Fruit fly (Drosophila melanogaster): Measurements from ENCODE around the gene ERp44.

The ERp44 gene

DNA sequence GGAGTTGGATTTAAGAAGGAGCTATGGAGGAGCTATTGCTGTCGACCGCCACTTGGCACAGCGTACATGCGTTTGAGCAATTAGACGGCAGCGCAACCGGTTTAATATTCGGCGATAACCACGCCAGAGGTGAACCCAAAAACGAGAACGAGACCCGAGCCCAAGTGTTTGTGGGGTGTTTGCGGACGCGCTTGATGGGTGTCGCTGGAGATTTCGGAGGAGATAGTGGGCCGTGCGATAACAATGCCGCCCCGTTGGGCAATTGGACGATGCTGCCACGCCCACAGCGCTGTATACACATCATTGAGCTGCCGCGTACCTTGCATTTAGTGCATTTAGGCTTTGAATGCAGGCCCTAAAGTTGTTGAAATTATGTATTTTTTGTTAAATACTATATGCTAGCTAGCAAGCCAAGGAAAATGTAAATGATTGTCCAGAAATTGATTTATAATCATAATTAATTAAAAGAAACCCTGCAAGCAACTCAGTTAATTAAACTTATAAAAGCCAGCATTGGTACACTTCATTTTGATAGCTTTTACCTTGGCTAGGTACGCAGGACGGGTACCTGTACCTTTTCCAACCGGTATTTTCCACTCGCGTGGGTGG, 10.9 kb upstream of the ERp44 start, which contains the start of gene Had1 (continued):
- TF ChIP-seq CG34376 (GFP tag; optimal IDR thresholded peaks at IDR 0.05) (peak; percentile 81), Opbp (GFP tag; IDR thresholded peaks at IDR 0.05; ENCODE audit: partially characterized antibody) (0 out of 3 replicates have a peak, but pooled peaks have one; percentile 5), HLH4C (GFP tag; IDR thresholded peaks at IDR 0.05; ENCODE audit: partially characterized antibody) (0 out of 3 replicates have a peak, but pooled peaks have one; percentile 34), Usf (GFP tag; optimal IDR thresholded peaks at IDR 0.05) (no peak), sug (tag; optimal IDR thresholded peaks at IDR 0.05) (peak; percentile 85), Rfx (GFP tag; IDR thresholded peaks at IDR 0.05) (peak; percentile 43; the same call in 1 of the 2 replicates), CG17912 (GFP tag; optimal IDR thresholded peaks at IDR 0.05) (no peak), Hr78 (GFP tag; optimal IDR thresholded peaks at IDR 0.05) (peak in 1 of 2 experiments; percentile 75), CG10543 (GFP tag; optimal IDR thresholded peaks at IDR 0.05) (peak; percentile 71), Deaf1 (tag; optimal IDR thresholded peaks at IDR 0.05) (peak; percentile 71), grau (tag; optimal IDR thresholded peaks at IDR 0.05) (no peak), exex (tag; optimal IDR thresholded peaks at IDR 0.05) (peak; percentile 77), row (GFP tag; IDR thresholded peaks at IDR 0.05) (peak; percentile 34; the same call in 2 of the 3 replicates)

dm6 chrX:16303636-16304035, 6.1 kb upstream of the ERp44 start, which contains the start of gene CG3679:
Gene CG3679 (plus strand): TSS chrX:16303870.
- no peak for TF ChIP-seq Vsx1 (GFP tag; optimal IDR thresholded peaks at IDR 0.05)
- no peak for TF ChIP-seq CG3847 (GFP tag; IDR thresholded peaks at IDR 0.05)
- TF ChIP-seq HLH4C (GFP tag; IDR thresholded peaks at IDR 0.05; ENCODE audit: partially characterized antibody): peak; percentile 78
- no peak for TF ChIP-seq CG31224 (GFP tag; IDR thresholded peaks at IDR 0.05)
- no peak for TF ChIP-seq gcm2 (GFP tag; optimal IDR thresholded peaks at IDR 0.05)
- peak; percentile 31 for TF ChIP-seq trem (tag; optimal IDR thresholded peaks at IDR 0.05)
- TF ChIP-seq z (GFP tag; IDR thresholded peaks at IDR 0.05): no peak
- peak; percentile 58; the same call in 2 of the 3 replicates for TF ChIP-seq Doc3 (GFP tag; IDR thresholded peaks at IDR 0.05; ENCODE audit: partially characterized antibody)
- TF ChIP-seq CG34422 (GFP tag; IDR thresholded peaks at IDR 0.05): no peak
- 0 out of 4 replicates have a peak, but pooled peaks have one; percentile 39 for TF ChIP-seq chinmo (GFP tag; IDR thresholded peaks at IDR 0.05; ENCODE audit: partially characterized antibody)
- TF ChIP-seq Xrp1 (GFP tag; IDR thresholded peaks at IDR 0.05): 0 out of 2 replicates have a peak, but pooled peaks have one; percentile 10
- peak; percentile 60 for TF ChIP-seq row (GFP tag; IDR thresholded peaks at IDR 0.05)
- TF ChIP-seq Trl (optimal IDR thresholded peaks at IDR 0.05): no peak
- TF ChIP-seq Trl (GFP tag; optimal IDR thresholded peaks at IDR 0.05): no peak
- TF ChIP-seq CG10565 (GFP tag; optimal IDR thresholded peaks at IDR 0.05): no peak
- TF ChIP-seq CG17802 (tag; optimal IDR thresholded peaks at IDR 0.05): peak; percentile 34
- peak; percentile 38 for TF ChIP-seq pzg (GFP tag; optimal IDR thresholded peaks at IDR 0.05)
- 0 out of 2 replicates have a peak, but pooled peaks have one; percentile 31 for TF ChIP-seq CG1024 (GFP tag; IDR thresholded peaks at IDR 0.05)
- TF ChIP-seq B-H2 (GFP tag; optimal IDR thresholded peaks at IDR 0.05): no peak
- TF ChIP-seq CG10366 (GFP tag; IDR thresholded peaks at IDR 0.05): no peak
- no peak for TF ChIP-seq Meics (GFP tag; optimal IDR thresholded peaks at IDR 0.05)
- no peak for TF ChIP-seq Dip3 (GFP tag; optimal IDR thresholded peaks at IDR 0.05)
- no peak for TF ChIP-seq Blimp-1 (GFP tag; optimal IDR thresholded peaks at IDR 0.05)
- no peak for TF ChIP-seq disco-r (GFP tag; optimal IDR thresholded peaks at IDR 0.05)
- TF ChIP-seq ato (GFP tag; IDR thresholded peaks at IDR 0.05; ENCODE audit: partially characterized antibody): no peak
- TF ChIP-seq nerfin-2 (GFP tag; IDR thresholded peaks at IDR 0.05; ENCODE audit: partially characterized antibody): peak; percentile 69
- no peak for TF ChIP-seq vfl (GFP tag; optimal IDR thresholded peaks at IDR 0.05)
- peak; percentile 25 for TF ChIP-seq cg (GFP tag; optimal IDR thresholded peaks at IDR 0.05)
- TF ChIP-seq CG2116 (GFP tag; optimal IDR thresholded peaks at IDR 0.05): peak; percentile 75
- peak; percentile 68 for TF ChIP-seq Dll (GFP tag; IDR thresholded peaks at IDR 0.05; ENCODE audit: partially characterized antibody)
- no peak for TF ChIP-seq CG30431 (GFP tag; optimal IDR thresholded peaks at IDR 0.05)
- no peak for TF ChIP-seq gcm (GFP tag; optimal IDR thresholded peaks at IDR 0.05)
- TF ChIP-seq CG2712 (tag; optimal IDR thresholded peaks at IDR 0.05): peak; percentile 58
- TF ChIP-seq CG18476 (GFP tag; optimal IDR thresholded peaks at IDR 0.05): no peak
- TF ChIP-seq CG15514 (GFP tag; optimal IDR thresholded peaks at IDR 0.05): peak; percentile 63
- no peak for TF ChIP-seq pb (GFP tag; optimal IDR thresholded peaks at IDR 0.05)

Measured in whole organism, embryonic.